Worm (Caenorhabditis elegans): ENCODE results near the gene F47D12.9.

F47D12.9 gene

ce11 chrIII:6280070-6280596, 23.0 kb downstream of the F47D12.9 start, which contains the start of gene hmg-1.2:
Gene hmg-1.2, plus strand, starts transcription at chrIII:6280380.
- TF ChIP-seq nhr-25 (tag; optimal IDR thresholded peaks at IDR 0.05), result peak; percentile 83
- peak; percentile 83 for TF ChIP-seq crh-2 (tag; optimal IDR thresholded peaks at IDR 0.05)
- no peak for TF ChIP-seq ama-1 (optimal IDR thresholded peaks at IDR 0.05)
- TF ChIP-seq nhr-23 (tag; optimal IDR thresholded peaks at IDR 0.05), result no peak
- TF ChIP-seq ztf-1 (GFP tag; conservative IDR thresholded peaks at IDR 0.05), result no peak
- TF ChIP-seq mab-5 (tag; optimal IDR thresholded peaks at IDR 0.05), result peak; percentile 43
- peak; percentile 27 to 83 for TF ChIP-seq lsy-2 (tag; optimal IDR thresholded peaks at IDR 0.05)
- TF ChIP-seq snpc-4 (tag; optimal IDR thresholded peaks at IDR 0.05), result peak; percentile 66
- TF ChIP-seq skn-1 (tag; optimal IDR thresholded peaks at IDR 0.05), result no peak
- no peak for TF ChIP-seq ztf-11 (tag; optimal IDR thresholded peaks at IDR 0.05)
- no peak for TF ChIP-seq nhr-10 (tag; optimal IDR thresholded peaks at IDR 0.05)
- TF ChIP-seq peb-1 (tag; optimal IDR thresholded peaks at IDR 0.05), result no peak
- peak; percentile 64 for TF ChIP-seq ceh-16 (tag; optimal IDR thresholded peaks at IDR 0.05)
- no peak for TF ChIP-seq nhr-12 (tag; optimal IDR thresholded peaks at IDR 0.05)
- peak; percentile 5 for TF ChIP-seq ZK546.5 (tag; optimal IDR thresholded peaks at IDR 0.05)
- peak; percentile 68 for TF ChIP-seq fos-1 (tag; optimal IDR thresholded peaks at IDR 0.05)
- peak; percentile 54 for TF ChIP-seq lin-13 (GFP tag; optimal IDR thresholded peaks at IDR 0.05)
- no peak for TF ChIP-seq ceh-82 (tag; optimal IDR thresholded peaks at IDR 0.05)
- TF ChIP-seq nhr-129 (tag; optimal IDR thresholded peaks at IDR 0.05), result peak; percentile 93
- no peak for TF ChIP-seq nhr-237 (tag; optimal IDR thresholded peaks at IDR 0.05)
- TF ChIP-seq gmeb-1 (tag; optimal IDR thresholded peaks at IDR 0.05), result peak; percentile 60
- TF ChIP-seq elt-1 (tag; optimal IDR thresholded peaks at IDR 0.05), result no peak
- peak; percentile 87 for TF ChIP-seq nhr-6 (tag; optimal IDR thresholded peaks at IDR 0.05)
- TF ChIP-seq unc-55 (GFP tag; optimal IDR thresholded peaks at IDR 0.05), result peak; percentile 82
- no peak for TF ChIP-seq aly-2 (tag; optimal IDR thresholded peaks at IDR 0.05)
- TF ChIP-seq nhr-21 (tag; optimal IDR thresholded peaks at IDR 0.05), result peak; percentile 89
- no peak for TF ChIP-seq nhr-77 (tag; optimal IDR thresholded peaks at IDR 0.05)
- peak; percentile 67 for TF ChIP-seq Y55F3AM.14 (GFP tag; optimal IDR thresholded peaks at IDR 0.05)
- no peak for TF ChIP-seq elt-3 (tag; optimal IDR thresholded peaks at IDR 0.05)
- peak; percentile 44 for TF ChIP-seq unc-62 (GFP tag; optimal IDR thresholded peaks at IDR 0.05)
- peak; percentile 88 for TF ChIP-seq egl-27 (tag; optimal IDR thresholded peaks at IDR 0.05)
- peak; percentile 52 for TF ChIP-seq zag-1 (tag; optimal IDR thresholded peaks at IDR 0.05)
- peak; percentile 92 for TF ChIP-seq sma-9 (GFP tag; optimal IDR thresholded peaks at IDR 0.05)
- TF ChIP-seq sma-9 (tag; optimal IDR thresholded peaks at IDR 0.05), result no peak
- TF ChIP-seq alr-1 (tag; optimal IDR thresholded peaks at IDR 0.05), result peak; percentile 35
- peak; percentile 83 for TF ChIP-seq C34F6.9 (tag; optimal IDR thresholded peaks at IDR 0.05)
- TF ChIP-seq ztf-4 (tag; optimal IDR thresholded peaks at IDR 0.05), result peak; percentile 73
- no peak for TF ChIP-seq nhr-11 (tag; optimal IDR thresholded peaks at IDR 0.05)
- peak; percentile 54 to 75 for TF ChIP-seq mdl-1 (tag; optimal IDR thresholded peaks at IDR 0.05)
- no peak for TF ChIP-seq unc-39 (tag; optimal IDR thresholded peaks at IDR 0.05)
- no peak for TF ChIP-seq R02D3.7 (tag; optimal IDR thresholded peaks at IDR 0.05)
- peak; percentile 65 for TF ChIP-seq sem-4 (tag; optimal IDR thresholded peaks at IDR 0.05)
- TF ChIP-seq lin-11 (tag; optimal IDR thresholded peaks at IDR 0.05), result peak; percentile 43
- peak; percentile 55 for TF ChIP-seq dmd-4 (tag; optimal IDR thresholded peaks at IDR 0.05)
- peak; percentile 76 for TF ChIP-seq blmp-1 (tag; optimal IDR thresholded peaks at IDR 0.05; ENCODE audit: insufficient read depth)
- TF ChIP-seq mbf-1 (tag; optimal IDR thresholded peaks at IDR 0.05), result no peak
- peak; percentile 95 for TF ChIP-seq F13H6.1 (tag; optimal IDR thresholded peaks at IDR 0.05)
- TF ChIP-seq lin-39 (tag; optimal IDR thresholded peaks at IDR 0.05), result no peak
- TF ChIP-seq sma-3 (GFP tag; optimal IDR thresholded peaks at IDR 0.05), result peak; percentile 74

Data from whole organism, L2 larva.